Worm (Caenorhabditis elegans): Measurements from ENCODE around the gene mma-1.

The mma-1 gene

ce11 chrV:12608857-12609256, 12.8 kb upstream of the mma-1 start, which contains the start of gene ZC116.5:
TSS of gene ZC116.5 (minus strand) at chrV:12608957.
- TF ChIP-seq nhr-77 (tag; optimal IDR thresholded peaks at IDR 0.05) (no peak), attf-4 (tag; optimal IDR thresholded peaks at IDR 0.05) (no peak)

- no peak for TF ChIP-seq dmd-9 (GFP tag; IDR thresholded peaks at IDR 0.05)
- TF ChIP-seq mep-1 (tag; optimal IDR thresholded peaks at IDR 0.05): no peak
- TF ChIP-seq ama-1 (optimal IDR thresholded peaks at IDR 0.05): no peak
- no peak for TF ChIP-seq daf-16 (GFP tag; optimal IDR thresholded peaks at IDR 0.05)
- TF ChIP-seq daf-16 (tag; optimal IDR thresholded peaks at IDR 0.05): no peak
Observed at ce11 chrV:12607113-12607512, 11.0 kb upstream of the mma-1 start, which contains the start of gene erg-28. TSS of gene erg-28 (plus strand) at chrV:12607413.

ce11 chrV:12601835-12602234, 5.7 kb upstream of the mma-1 start:
- TF ChIP-seq nhr-25 (tag; optimal IDR thresholded peaks at IDR 0.05; ENCODE audit: borderline replicate concordance, insufficient read depth) (no peak), nhr-11 (tag; optimal IDR thresholded peaks at IDR 0.05) (no peak), madf-5 (GFP tag; IDR thresholded peaks at IDR 0.05) (no peak), zfp-2 (tag; optimal IDR thresholded peaks at IDR 0.05) (no peak), unc-130 (GFP tag; optimal IDR thresholded peaks at IDR 0.05) (no peak), ces-1 (GFP tag; optimal IDR thresholded peaks at IDR 0.05) (no peak), dmd-8 (GFP tag; IDR thresholded peaks at IDR 0.05) (no peak), dpl-1 (GFP tag; optimal IDR thresholded peaks at IDR 0.05) (no peak), lin-13 (GFP tag; optimal IDR thresholded peaks at IDR 0.05) (no peak), F37D6.2 (tag; optimal IDR thresholded peaks at IDR 0.05) (no peak), nhr-48 (tag; optimal IDR thresholded peaks at IDR 0.05) (no peak), tra-1 (GFP tag; IDR thresholded peaks at IDR 0.05) (no peak), aha-1 (tag) (peak; percentile 53), nhr-42 (GFP tag; IDR thresholded peaks at IDR 0.05) (no peak), rbr-2 (tag; optimal IDR thresholded peaks at IDR 0.05) (no peak), lin-39 (tag; optimal IDR thresholded peaks at IDR 0.05) (no peak), ceh-62 (tag; optimal IDR thresholded peaks at IDR 0.05) (no peak), unc-62 (GFP tag; optimal IDR thresholded peaks at IDR 0.05 in 1 of 2) (peak in 1 of 2 experiments; percentile 84), unc-62 (tag; optimal IDR thresholded peaks at IDR 0.05) (no peak)

ce11 chrV:12599510-12600242, 3.6 kb upstream of the mma-1 start, which contains the start of gene C14C10.5:
TSS of gene C14C10.5 (plus strand) at chrV:12600192.
- TF ChIP-seq zfp-3 (GFP tag; conservative IDR thresholded peaks at IDR 0.05) (no peak), nhr-111 (GFP tag; optimal IDR thresholded peaks at IDR 0.05) (no peak), ama-1 (optimal IDR thresholded peaks at IDR 0.05) (no peak), ztf-7 (tag; optimal IDR thresholded peaks at IDR 0.05) (no peak), mxl-2 (GFP tag; conservative IDR thresholded peaks at IDR 0.05) (no peak), unc-130 (GFP tag; optimal IDR thresholded peaks at IDR 0.05) (no peak), gei-8 (GFP tag; optimal IDR thresholded peaks at IDR 0.05) (no peak), daf-8 (GFP tag; IDR thresholded peaks at IDR 0.05) (no peak), ceh-32 (tag; optimal IDR thresholded peaks at IDR 0.05; ENCODE audit: poor library complexity) (no peak), skn-1 (tag; optimal IDR thresholded peaks at IDR 0.05) (no peak), ZK546.5 (tag; optimal IDR thresholded peaks at IDR 0.05) (no peak), ces-1 (GFP tag; optimal IDR thresholded peaks at IDR 0.05) (no peak), mxl-3 (GFP tag; optimal IDR thresholded peaks at IDR 0.05) (peak; percentile 15), madf-9 (GFP tag; conservative IDR thresholded peaks at IDR 0.05) (no peak), ZK337.2 (GFP tag; IDR thresholded peaks at IDR 0.05) (no peak), lin-29 (GFP tag; IDR thresholded peaks at IDR 0.05) (no peak), mdl-1 (tag; optimal IDR thresholded peaks at IDR 0.05) (peak in 1 of 2 experiments; percentile 33), F10B5.3 (tag; optimal IDR thresholded peaks at IDR 0.05) (no peak), ceh-20 (GFP tag; IDR thresholded peaks at IDR 0.05) (no peak), nhr-28 (tag; optimal IDR thresholded peaks at IDR 0.05) (no peak), nhr-6 (tag; optimal IDR thresholded peaks at IDR 0.05) (no peak), tag-97 (GFP tag; IDR thresholded peaks at IDR 0.05) (no peak), dmd-9 (GFP tag; IDR thresholded peaks at IDR 0.05) (no peak), arid-1 (GFP tag; conservative IDR thresholded peaks at IDR 0.05) (no peak), D1046.2 (GFP tag; IDR thresholded peaks at IDR 0.05) (no peak), Y75B8A.6 (GFP tag; IDR thresholded peaks at IDR 0.05) (no peak)

All from whole organism, L4 larva.